Worm (Caenorhabditis elegans): Measurements from ENCODE around the gene lsy-13.
"Not testable (repeated sequence)": the region's sequence is repeated elsewhere in the genome, so short reads cannot be mapped to it uniquely, and the experiment has no call there.

Gene lsy-13

ce11 chrIV:16831366-16831765 is 32.3 kb upstream of the lsy-13 start, which contains the start of gene clec-194:
Gene clec-194, plus strand, starts transcription at chrIV:16831666.
- TF ChIP-seq elt-3 (tag; optimal IDR thresholded peaks at IDR 0.05) (no peak), fos-1 (tag; optimal IDR thresholded peaks at IDR 0.05) (no peak), gmeb-1 (tag; optimal IDR thresholded peaks at IDR 0.05) (no peak), unc-55 (GFP tag; optimal IDR thresholded peaks at IDR 0.05) (no peak), sem-4 (tag; optimal IDR thresholded peaks at IDR 0.05) (no peak), mab-5 (tag; optimal IDR thresholded peaks at IDR 0.05) (no peak), nhr-237 (tag; optimal IDR thresholded peaks at IDR 0.05) (no peak), snpc-4 (tag; optimal IDR thresholded peaks at IDR 0.05) (no peak), nhr-23 (tag; optimal IDR thresholded peaks at IDR 0.05) (no peak), lin-39 (tag; optimal IDR thresholded peaks at IDR 0.05) (no peak), ztf-11 (tag; optimal IDR thresholded peaks at IDR 0.05) (no peak), alr-1 (tag; optimal IDR thresholded peaks at IDR 0.05) (no peak), aly-2 (tag; optimal IDR thresholded peaks at IDR 0.05) (no peak), nhr-21 (tag; optimal IDR thresholded peaks at IDR 0.05) (no peak), unc-62 (GFP tag; optimal IDR thresholded peaks at IDR 0.05) (no peak)

DNA sequence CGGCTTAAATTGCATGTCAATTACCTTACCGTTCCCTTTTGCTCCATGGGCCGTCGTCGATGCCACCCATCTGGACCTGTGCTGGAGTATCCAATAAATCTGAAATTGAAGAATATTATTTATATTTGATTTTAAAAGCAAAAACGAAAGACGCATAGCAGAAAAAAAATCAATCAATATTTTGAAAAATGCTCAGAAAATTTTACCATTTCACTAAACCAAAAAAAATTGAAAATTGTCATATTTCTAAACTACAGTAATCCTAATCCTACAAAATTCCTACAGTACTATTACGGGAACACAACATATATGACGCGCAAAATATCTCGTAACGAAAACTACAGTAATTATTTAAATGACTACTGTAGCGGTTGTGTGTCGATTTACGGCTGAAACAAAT is 20.8 kb upstream of the lsy-13 start, which contains the start of gene Y116A8A.150:
Gene Y116A8A.150, minus strand, starts transcription at position 101 of the 400 bp plus-strand sequence.
- TF ChIP-seq nhr-11, zag-1, lin-11 (tag; optimal IDR thresholded peaks at IDR 0.05): not testable (repeated sequence)

ce11 chrIV:16845376-16845775 is 18.3 kb upstream of the lsy-13 start:
- peak; percentile 65 for TF ChIP-seq F13H6.1 (tag; optimal IDR thresholded peaks at IDR 0.05)
- peak; percentile 43 to 71 for TF ChIP-seq lsy-2 (tag; optimal IDR thresholded peaks at IDR 0.05)
- TF ChIP-seq unc-55 (GFP tag; optimal IDR thresholded peaks at IDR 0.05), result peak; percentile 25
- TF ChIP-seq gmeb-1 (tag; optimal IDR thresholded peaks at IDR 0.05), result peak; percentile 43
- peak; percentile 11 for TF ChIP-seq Y55F3AM.14 (GFP tag; optimal IDR thresholded peaks at IDR 0.05)
- peak; percentile 13 for TF ChIP-seq sma-3 (GFP tag; optimal IDR thresholded peaks at IDR 0.05)

DNA sequence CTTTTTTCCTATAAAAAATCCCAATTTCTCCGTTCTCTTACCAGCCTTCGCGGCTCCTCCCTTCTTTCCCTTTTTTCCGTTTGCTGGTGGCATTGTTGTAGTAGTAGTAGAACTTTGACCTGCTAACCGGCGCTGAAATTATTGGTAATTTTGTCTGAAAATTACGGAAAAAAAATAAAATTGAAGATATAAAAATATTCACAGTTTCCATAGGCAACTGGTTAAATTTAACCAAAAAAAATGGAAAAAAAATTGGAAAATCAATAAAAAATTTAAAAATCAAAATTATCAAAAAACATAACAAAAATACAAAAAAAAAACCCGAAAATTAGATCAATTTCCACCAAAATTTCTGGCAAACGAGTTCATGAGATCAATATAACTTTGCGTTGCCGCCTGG is 8.9 kb upstream of the lsy-13 start, which contains the start of gene map-2:
Gene map-2, minus strand, starts transcription at position 101 of the 400 bp plus-strand sequence.
- no peak for TF ChIP-seq lin-11 (tag; optimal IDR thresholded peaks at IDR 0.05)

- TF ChIP-seq ama-1 (optimal IDR thresholded peaks at IDR 0.05), result no peak
Measured at ce11 chrIV:16860702-16861101, 3.0 kb upstream of the lsy-13 start.

ce11 chrIV:16864876-16865275 is 1.2 kb downstream of the lsy-13 start:
- TF ChIP-seq lin-39 (tag; optimal IDR thresholded peaks at IDR 0.05) (no peak), ztf-4 (tag; optimal IDR thresholded peaks at IDR 0.05) (no peak), mdl-1 (tag; optimal IDR thresholded peaks at IDR 0.05) (no peak), sma-9 (GFP tag; optimal IDR thresholded peaks at IDR 0.05) (no peak), sma-9 (tag; optimal IDR thresholded peaks at IDR 0.05) (no peak), blmp-1 (tag; optimal IDR thresholded peaks at IDR 0.05; ENCODE audit: insufficient read depth) (no peak), mbf-1 (tag; optimal IDR thresholded peaks at IDR 0.05) (no peak), C34F6.9 (tag; optimal IDR thresholded peaks at IDR 0.05) (no peak), aly-2 (tag; optimal IDR thresholded peaks at IDR 0.05) (no peak), unc-39 (tag; optimal IDR thresholded peaks at IDR 0.05) (no peak), lin-11 (tag; optimal IDR thresholded peaks at IDR 0.05) (no peak), alr-1 (tag; optimal IDR thresholded peaks at IDR 0.05) (no peak), unc-55 (GFP tag; optimal IDR thresholded peaks at IDR 0.05) (no peak), fos-1 (tag; optimal IDR thresholded peaks at IDR 0.05) (no peak), elt-3 (tag; optimal IDR thresholded peaks at IDR 0.05) (no peak), crh-2 (tag; optimal IDR thresholded peaks at IDR 0.05) (no peak), peb-1 (tag; optimal IDR thresholded peaks at IDR 0.05) (no peak), gmeb-1 (tag; optimal IDR thresholded peaks at IDR 0.05) (no peak), dmd-4 (tag; optimal IDR thresholded peaks at IDR 0.05) (no peak)

Data from whole organism, L2 larva.